Fruit fly (Drosophila melanogaster): ENCODE data around the gene CG42594.

Gene CG42594

DNA sequence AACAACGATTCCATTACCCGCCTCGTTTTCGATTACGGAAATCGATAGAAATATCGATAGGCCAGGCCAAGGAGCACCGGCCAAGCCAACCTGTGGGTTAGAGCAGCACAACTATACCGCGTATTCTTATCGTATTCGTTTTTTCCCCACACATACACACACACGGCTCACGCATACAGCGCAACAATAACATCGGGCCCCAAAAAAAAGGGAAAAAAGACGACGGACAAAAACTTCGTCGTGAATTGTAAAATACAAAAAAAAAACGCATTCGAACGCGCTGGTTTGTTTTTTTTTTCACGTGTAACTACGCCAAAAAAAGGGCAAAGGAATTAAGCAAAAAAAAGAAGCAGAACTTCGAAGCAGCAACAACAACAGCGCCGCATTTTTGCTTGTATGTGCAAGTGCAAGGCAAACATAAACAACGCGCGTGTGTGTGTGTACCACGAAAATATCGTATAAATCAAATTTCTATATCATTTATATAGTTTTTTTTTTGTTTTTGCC, 68.3 kb downstream of the CG42594 start, which contains the start of gene CG32772 (continued):
- TF ChIP-seq CG16863 (GFP tag; optimal IDR thresholded peaks at IDR 0.05) (no peak), NK7.1 (GFP tag; optimal IDR thresholded peaks at IDR 0.05) (no peak), corto (GFP tag; optimal IDR thresholded peaks at IDR 0.05) (peak; percentile 70), YL-1 (GFP tag; optimal IDR thresholded peaks at IDR 0.05) (peak; percentile 67), D19B (GFP tag; optimal IDR thresholded peaks at IDR 0.05) (no peak), seq (GFP tag; IDR thresholded peaks at IDR 0.05) (no peak), Xbp1 (GFP tag; optimal IDR thresholded peaks at IDR 0.05) (no peak), Hmr (GFP tag; optimal IDR thresholded peaks at IDR 0.05) (no peak), ewg (GFP tag; optimal IDR thresholded peaks at IDR 0.05) (no peak), dm (GFP tag; optimal IDR thresholded peaks at IDR 0.05) (no peak), stwl (tag; optimal IDR thresholded peaks at IDR 0.05) (peak; percentile 51), CG14965 (GFP tag; optimal IDR thresholded peaks at IDR 0.05; ENCODE audit: borderline replicate concordance) (no peak), CoRest (tag; optimal IDR thresholded peaks at IDR 0.05) (peak; percentile 6), CG1603 (tag; optimal IDR thresholded peaks at IDR 0.05) (peak; percentile 1), unc-4 (GFP tag; IDR thresholded peaks at IDR 0.05; ENCODE audit: partially characterized antibody) (peak; percentile 74), CG15011 (GFP tag; optimal IDR thresholded peaks at IDR 0.05) (no peak), CG3407 (GFP tag; optimal IDR thresholded peaks at IDR 0.05) (no peak), CG11085 (GFP tag; IDR thresholded peaks at IDR 0.05) (no peak), toy (GFP tag; IDR thresholded peaks at IDR 0.05) (no peak), MBD-R2 (GFP tag; IDR thresholded peaks at IDR 0.05) (no peak), cwo (GFP tag; optimal IDR thresholded peaks at IDR 0.05) (no peak), dimm (GFP tag; IDR thresholded peaks at IDR 0.05) (no peak), CG11695 (GFP tag; IDR thresholded peaks at IDR 0.05) (no peak), peb (GFP tag; IDR thresholded peaks at IDR 0.05) (no peak), mld (GFP tag; IDR thresholded peaks at IDR 0.05; ENCODE audit: partially characterized antibody) (peak; percentile 72; the same call in 1 of the 3 replicates), sd (tag; optimal IDR thresholded peaks at IDR 0.05) (peak; percentile 32), br (optimal IDR thresholded peaks at IDR 0.05) (no peak), lov (optimal IDR thresholded peaks at IDR 0.05) (no peak), lov (GFP tag; IDR thresholded peaks at IDR 0.05) (no peak), pum (GFP tag; optimal IDR thresholded peaks at IDR 0.05) (no peak), CHES-1-like (GFP tag; optimal IDR thresholded peaks at IDR 0.05) (no peak), zfh1 (GFP tag; IDR thresholded peaks at IDR 0.05) (no peak), jigr1 (GFP tag; IDR thresholded peaks at IDR 0.05) (no peak), vfl (GFP tag; optimal IDR thresholded peaks at IDR 0.05) (no peak), CG9727 (GFP tag; optimal IDR thresholded peaks at IDR 0.05) (no peak), nom (GFP tag; optimal IDR thresholded peaks at IDR 0.05) (peak; percentile 100), Dfd (GFP tag; optimal IDR thresholded peaks at IDR 0.05) (no peak), jumu (GFP tag; optimal IDR thresholded peaks at IDR 0.05) (no peak), Blimp-1 (GFP tag; optimal IDR thresholded peaks at IDR 0.05) (no peak), sc (optimal IDR thresholded peaks at IDR 0.05) (no peak), sc (GFP tag; optimal IDR thresholded peaks at IDR 0.05) (no peak), CG18262 (tag; optimal IDR thresholded peaks at IDR 0.05) (no peak), Dref (GFP tag; IDR thresholded peaks at IDR 0.05) (peak; percentile 92), HmgZ (tag; optimal IDR thresholded peaks at IDR 0.05) (peak; percentile 22), row (GFP tag; IDR thresholded peaks at IDR 0.05) (peak; percentile 19; the same call in 1 of the 3 replicates), CG4360 (GFP tag; IDR thresholded peaks at IDR 0.05) (peak; percentile 78), dan (GFP tag; IDR thresholded peaks at IDR 0.05) (no peak), CG3065 (GFP tag; optimal IDR thresholded peaks at IDR 0.05) (no peak), CG10543 (GFP tag; optimal IDR thresholded peaks at IDR 0.05) (peak; percentile 16), D19A (tag; optimal IDR thresholded peaks at IDR 0.05) (no peak), pan (optimal IDR thresholded peaks at IDR 0.05) (no peak), pan (GFP tag; optimal IDR thresholded peaks at IDR 0.05 in 1 of 2, IDR thresholded peaks at IDR 0.05 in 1 of 2) (no peak)

Measured in whole organism, embryonic.